Worm (Caenorhabditis elegans) whole organism, L4/young adult: ENCODE results near the gene tre-4.

Experiments
- W03F9.2 ChIP-seq: fragments of 150-350 bp; optimal IDR thresholded peaks from 2 replicates; lab custom pipeline; 2014; ENCODE audit warnings: missing biosample characterization, missing genetic modification characterization
- dao-5 ChIP-seq: sonication (generic microtip); optimal IDR thresholded peaks from 2 replicates; lab custom pipeline; 2016; ENCODE audit warnings: missing genotype, missing genetic modification characterization, moderate library complexity, missing compliant biosample characterization
- him-1 ChIP-seq: sonication (generic microtip); optimal IDR thresholded peaks from 2 replicates; lab custom pipeline; 2016; ENCODE audit warnings: missing genotype, missing genetic modification reagents, missing genetic modification characterization, missing compliant biosample characterization

tre-4 gene

DNA sequence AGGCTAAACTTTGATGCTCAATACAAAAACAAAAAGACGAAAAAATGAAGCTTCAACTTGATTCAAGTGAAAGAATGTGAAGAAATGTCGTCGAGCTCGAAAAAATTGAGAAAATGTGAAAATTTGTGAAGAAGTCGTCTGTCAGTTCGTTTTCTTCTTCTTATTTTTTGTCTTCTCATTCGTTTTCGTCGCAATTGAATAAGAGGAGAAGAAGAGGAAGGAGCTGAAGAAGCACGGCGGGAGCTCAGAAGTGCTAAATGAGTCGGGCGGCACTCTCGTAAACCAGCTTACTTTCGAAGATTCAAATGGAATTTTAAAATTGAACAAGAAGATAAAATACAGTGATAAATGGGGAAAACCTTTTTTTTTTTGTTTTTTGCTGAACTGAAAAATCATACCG is 33.2 kb downstream of the tre-4 start:
- TF ChIP-seq W03F9.2 (tag; lab: Kevin White, UChicago) (no peak), him-1 (tag; lab: Kevin White, UChicago) (no peak), dao-5 (tag; lab: Kevin White, UChicago) (no peak)

DNA sequence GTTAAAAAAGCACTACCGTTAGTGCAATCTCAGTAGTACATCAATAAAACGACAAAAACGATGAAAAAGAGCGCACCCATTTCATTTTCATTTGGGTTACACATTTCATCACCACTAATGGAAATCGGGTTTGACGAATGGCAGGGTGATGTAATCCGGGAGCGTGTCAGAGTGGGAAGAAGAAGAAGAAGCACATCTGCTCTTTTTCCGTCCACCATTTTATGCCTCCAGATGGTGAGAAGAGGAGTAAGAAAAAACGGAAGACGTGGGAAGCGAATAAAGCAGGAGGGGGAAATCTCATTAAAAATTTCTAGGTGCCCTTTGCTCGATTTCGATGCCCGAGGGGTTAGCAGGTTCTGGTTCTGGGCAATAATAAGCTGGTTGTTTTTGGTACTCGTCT is 34.1 kb downstream of the tre-4 start:
- TF ChIP-seq him-1 (tag; lab: Kevin White, UChicago) (no peak), W03F9.2 (tag; lab: Kevin White, UChicago) (no peak), dao-5 (tag; lab: Kevin White, UChicago) (no peak)

- TF ChIP-seq him-1 (tag; lab: Kevin White, UChicago) (no peak), W03F9.2 (tag; lab: Kevin White, UChicago) (no peak), dao-5 (tag; lab: Kevin White, UChicago) (no peak)
Observed at ce11 chrX:13506493-13506892, 34.5 kb downstream of the tre-4 start.

DNA sequence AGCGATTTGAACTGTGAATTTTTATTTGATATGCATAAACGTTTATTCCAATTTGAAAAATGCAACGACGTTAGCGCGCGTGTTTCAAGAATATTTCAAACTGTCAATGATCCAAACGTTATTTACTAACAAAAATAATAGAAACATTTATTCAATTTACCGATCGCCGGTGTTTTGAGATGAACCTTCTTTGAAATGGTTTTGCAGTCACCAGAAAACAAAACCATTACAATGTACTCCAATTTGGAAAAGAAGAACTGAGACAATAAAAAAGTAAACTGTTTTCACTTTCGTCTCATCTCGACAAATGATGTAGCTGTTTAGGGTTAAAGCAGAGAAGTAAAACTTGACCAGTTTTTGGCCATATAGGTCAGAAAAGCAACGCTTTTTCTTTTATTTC is 35.3 kb downstream of the tre-4 start, which contains the start of gene H06A10.1:
TSS of gene H06A10.1 (plus strand) at position 301 of the 400 bp plus-strand sequence.
- TF ChIP-seq W03F9.2 (tag; lab: Kevin White, UChicago) (no peak), him-1 (tag; lab: Kevin White, UChicago) (no peak), dao-5 (tag; lab: Kevin White, UChicago) (no peak)

ce11 chrX:13510234-13510837 is 38.4 kb downstream of the tre-4 start:
- no peak for TF ChIP-seq him-1 (tag; lab: Kevin White, UChicago)
- TF ChIP-seq W03F9.2 (tag; lab: Kevin White, UChicago): no peak
- no peak for TF ChIP-seq dao-5 (tag; lab: Kevin White, UChicago)

DNA sequence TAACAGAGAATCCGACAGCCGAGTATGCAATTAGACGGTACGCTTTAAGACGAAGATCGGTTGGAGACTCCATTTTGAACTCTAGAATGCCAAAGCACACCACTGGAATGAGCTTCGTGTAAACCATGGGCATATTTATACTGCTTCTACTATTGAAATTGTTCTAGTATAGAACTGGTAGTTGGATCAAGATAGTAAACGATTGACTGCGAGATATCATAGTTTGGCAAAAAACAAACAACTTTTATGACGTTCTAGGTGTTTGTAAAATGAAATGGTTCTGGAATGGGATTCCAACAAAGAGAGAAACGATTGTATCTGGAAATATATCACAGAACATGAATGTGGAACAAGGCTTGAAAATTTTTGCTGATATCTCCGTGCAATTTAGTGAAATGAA is 39.0 kb downstream of the tre-4 start, which contains the start of gene col-185:
TSS of gene col-185 (minus strand) at position 101 of the 400 bp plus-strand sequence.
- TF ChIP-seq dao-5 (tag; lab: Kevin White, UChicago) (no peak), W03F9.2 (tag; lab: Kevin White, UChicago) (no peak), him-1 (tag; lab: Kevin White, UChicago) (no peak)

DNA sequence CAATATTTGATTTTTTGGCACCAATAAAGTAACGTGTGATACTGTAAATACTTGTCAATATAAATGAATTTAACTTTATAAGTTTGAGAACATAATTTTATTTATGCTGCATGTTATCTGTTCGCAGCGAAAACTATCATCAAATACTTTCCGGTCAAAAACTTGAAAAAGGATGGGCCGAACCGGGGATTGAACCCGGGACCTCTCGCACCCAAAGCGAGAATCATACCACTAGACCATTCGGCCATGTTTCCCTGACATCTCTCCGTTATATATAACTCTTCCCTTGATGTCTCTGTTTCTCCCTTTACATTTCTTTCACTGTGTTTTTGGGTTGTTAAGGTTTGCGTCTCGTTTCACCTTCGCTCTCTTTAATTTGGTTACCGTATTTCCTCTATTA is 39.8 kb downstream of the tre-4 start:
- TF ChIP-seq dao-5 (tag; lab: Kevin White, UChicago) (peak; percentile 78), W03F9.2 (tag; lab: Kevin White, UChicago) (peak; percentile 49), him-1 (tag; lab: Kevin White, UChicago) (peak; percentile 61)

- TF ChIP-seq dao-5 (tag; lab: Kevin White, UChicago) (no peak), W03F9.2 (tag; lab: Kevin White, UChicago) (peak; percentile 92), him-1 (tag; lab: Kevin White, UChicago) (peak; percentile 94)
Observed at ce11 chrX:13514384-13514783, 42.4 kb downstream of the tre-4 start.

ce11 chrX:13518861-13519713 is 47.1 kb downstream of the tre-4 start, which contains the start of the genes cdk-4 and F18H3.1:
cdk-4 (minus strand) TSS chrX:13518911.
F18H3.1 (plus strand) TSS chrX:13519663.
- no peak for TF ChIP-seq dao-5 (tag; lab: Kevin White, UChicago)
- TF ChIP-seq him-1 (tag; lab: Kevin White, UChicago): peak; percentile 53

DNA sequence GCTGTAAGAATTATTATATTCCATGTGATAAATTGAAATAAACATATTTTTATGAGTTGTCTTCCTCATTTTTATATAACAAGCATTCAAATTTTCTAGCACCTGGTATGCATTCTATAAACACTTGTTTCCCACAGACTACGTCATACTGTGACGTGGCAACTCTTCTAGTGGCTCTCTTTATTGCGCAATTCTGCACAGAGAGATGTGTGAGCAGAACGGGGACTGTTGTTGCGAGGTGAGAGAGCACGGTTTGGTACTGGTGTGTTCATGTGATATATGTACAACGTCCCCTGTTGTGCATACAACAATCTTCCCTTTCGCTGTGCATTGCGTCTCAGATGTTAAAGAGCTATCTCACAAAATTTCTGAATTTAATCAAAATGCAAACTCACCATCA is 53.1 kb downstream of the tre-4 start:
- TF ChIP-seq dao-5 (tag; lab: Kevin White, UChicago) (no peak), him-1 (tag; lab: Kevin White, UChicago) (no peak), W03F9.2 (tag; lab: Kevin White, UChicago) (no peak)
